Worm (Caenorhabditis elegans) whole organism, midembryonic: ENCODE results near the gene T20G5.9.

Experiments
- T22C8.4 ChIP-seq: fragments of 200-800 bp; sonication (Bioruptor generic); IDR thresholded peaks from 2 replicates; pipeline ENCODE4 v1.3.6; 2022; ENCODE audit warnings: missing genetic modification characterization, missing compliant biosample characterization
- flt-1 ChIP-seq: fragments of 200-800 bp; sonication (Bioruptor generic); IDR thresholded peaks from 2 replicates; pipeline ENCODE4 v1.3.6; 2022; ENCODE audit warnings: missing genetic modification characterization, missing compliant biosample characterization
- klf-2 ChIP-seq: fragments of 200-800 bp; sonication (Bioruptor generic); conservative IDR thresholded peaks from 2 replicates; pipeline ENCODE4 v1.3.6; 2022; ENCODE audit warnings: missing genetic modification reagents, missing genetic modification characterization, missing compliant biosample characterization
- med-1 ChIP-seq: sonication (generic microtip); optimal IDR thresholded peaks from 2 replicates; lab custom pipeline; 2017; ENCODE audit warnings: missing genetic modification characterization, mild to moderate bottlenecking, missing compliant biosample characterization, antibody characterized with exemption, missing genetic modification reagents; ENCODE audit not compliant: insufficient read depth
- ref-1 ChIP-seq: fragments of 200-800 bp; sonication (Bioruptor generic); conservative IDR thresholded peaks from 2 replicates; pipeline ENCODE4 v1.3.6; 2022; ENCODE audit warnings: missing genetic modification reagents, missing genetic modification characterization, missing compliant biosample characterization
- tab-1 ChIP-seq: fragments of 200-800 bp; sonication (Bioruptor generic); IDR thresholded peaks from 2 replicates; pipeline ENCODE4 v1.3.6; 2022; ENCODE audit warnings: missing genetic modification characterization, missing compliant biosample characterization
- ztf-23 ChIP-seq: fragments of 200-800 bp; sonication (Bioruptor generic); IDR thresholded peaks from 2 replicates; pipeline ENCODE4 v1.3.6; 2022; ENCODE audit warnings: missing genetic modification reagents, missing genetic modification characterization, missing compliant biosample characterization

ce11 chrIII:10179444-10179843 lies 30.2 kb upstream of the T20G5.9 start:
- TF ChIP-seq flt-1 (GFP tag; lab: Robert Waterston, UW) (no peak), T22C8.4 (GFP tag; lab: Robert Waterston, UW) (no peak), klf-2 (GFP tag; lab: Robert Waterston, UW) (no peak), ztf-23 (no peak), tab-1 (GFP tag; lab: Robert Waterston, UW) (no peak), ref-1 (GFP tag; lab: Robert Waterston, UW) (no peak), med-1 (GFP tag; lab: Kevin White, UChicago) (no peak)
